Fruit fly (Drosophila melanogaster) whole organism, prepupa: ENCODE measurements around the gene alpha-Est1.

Source experiments
- CG11762 ChIP-seq: fragments of 200-800 bp; sonication (Bioruptor generic); optimal IDR thresholded peaks from 3 replicates; lab custom pipeline; 2016; ENCODE audit warnings: missing biosample characterization, missing genetic modification characterization; ENCODE audit not compliant: insufficient read depth
- CG11902 ChIP-seq: fragments of 200-800 bp; sonication (Bioruptor generic); optimal IDR thresholded peaks from 3 replicates; lab custom pipeline; 2016; ENCODE audit warnings: missing biosample characterization, missing genetic modification characterization
- CG3032 ChIP-seq: fragments of 200-800 bp; optimal IDR thresholded peaks from 2 replicates; lab custom pipeline; 2019; ENCODE audit warnings: missing biosample characterization, mild to moderate bottlenecking, missing genetic modification characterization, moderate library complexity
- CG6808 ChIP-seq: fragments of 200-800 bp; sonication (Bioruptor generic); optimal IDR thresholded peaks from 3 replicates; lab custom pipeline; 2017; ENCODE audit warnings: missing biosample characterization, missing genetic modification characterization, mild to moderate bottlenecking, moderate library complexity, missing genetic modification reagents
- Gug ChIP-seq: fragments of 200-800 bp; sonication (Bioruptor generic); IDR thresholded peaks from 2 replicates; pipeline ENCODE4 v1.3.6; 2022; ENCODE audit warnings: missing biosample characterization, missing genetic modification characterization
- Hr39 ChIP-seq: fragments of 200-800 bp; sonication (Bioruptor generic); optimal IDR thresholded peaks from 2 replicates; lab custom pipeline; 2016; ENCODE audit warnings: missing biosample characterization, missing genetic modification characterization
- Lpt ChIP-seq: fragments of 200-800 bp; sonication (Bioruptor generic); optimal IDR thresholded peaks from 3 replicates; lab custom pipeline; 2016; ENCODE audit warnings: missing biosample characterization, missing genetic modification characterization

DNA sequence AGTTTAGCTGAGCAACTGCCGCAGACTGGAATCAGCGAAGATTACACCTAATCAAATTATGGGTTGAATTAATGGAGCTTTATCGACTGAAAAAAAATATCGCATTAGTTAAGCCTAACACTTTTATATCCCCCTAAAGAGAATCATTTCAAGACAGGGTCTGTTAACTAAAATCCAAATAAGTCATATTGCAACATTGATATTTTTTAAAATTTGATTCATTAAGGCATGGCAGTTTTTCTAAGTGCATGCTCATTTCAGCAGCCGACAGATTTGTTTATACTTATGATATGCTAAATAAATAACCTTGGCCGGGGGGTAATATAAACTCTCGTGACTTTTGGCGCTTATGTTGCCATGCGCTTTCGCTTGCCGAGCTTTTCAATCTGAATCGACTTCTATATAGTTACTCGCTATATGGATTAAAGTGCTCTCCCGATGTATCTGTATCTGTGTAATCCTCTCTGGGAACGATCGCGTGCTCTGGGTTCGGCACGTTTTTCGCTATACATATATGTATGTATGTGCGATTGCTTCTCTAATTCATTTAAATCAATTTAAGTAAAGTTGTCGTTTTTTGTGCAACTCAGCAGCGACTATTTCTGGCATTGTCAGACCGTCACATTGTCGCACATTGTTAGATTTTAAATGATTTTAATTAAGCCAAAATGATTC, 42.5 kb downstream of the alpha-Est1 start:
- TF ChIP-seq CG11902 (no peak), CG11762 (GFP tag; lab: Kevin White, UChicago) (no peak), Lpt (GFP tag; lab: Kevin White, UChicago) (no peak), CG6808 (GFP tag; lab: Kevin White, UChicago) (no peak), Gug (GFP tag; lab: Robert Waterston, UW) (0 out of 2 replicates have a peak, but pooled peaks have one; percentile 16), CG3032 (no peak), Hr39 (GFP tag; lab: Kevin White, UChicago) (peak; percentile 41)
